Worm (Caenorhabditis elegans): ENCODE data around the gene C43F9.5.

ce11 chrIV:10606575-10607080 is 16.1 kb upstream of the C43F9.5 start, which contains the start of gene R09H10.3:
- TF ChIP-seq nhr-237 (tag; optimal IDR thresholded peaks at IDR 0.05) (no peak), pha-4 (tag; optimal IDR thresholded peaks at IDR 0.05) (no peak), unc-62 (GFP tag; optimal IDR thresholded peaks at IDR 0.05) (no peak), nhr-76 (tag; optimal IDR thresholded peaks at IDR 0.05) (no peak), lsy-2 (tag; optimal IDR thresholded peaks at IDR 0.05) (no peak), zip-8 (tag; optimal IDR thresholded peaks at IDR 0.05) (no peak), snpc-4 (tag; optimal IDR thresholded peaks at IDR 0.05) (no peak), ces-1 (GFP tag; optimal IDR thresholded peaks at IDR 0.05) (no peak), ztf-11 (tag; optimal IDR thresholded peaks at IDR 0.05) (no peak), blmp-1 (tag; optimal IDR thresholded peaks at IDR 0.05) (no peak), sem-2 (GFP tag; optimal IDR thresholded peaks at IDR 0.05) (no peak), hlh-1 (tag; optimal IDR thresholded peaks at IDR 0.05) (no peak)
